Fruit fly (Drosophila melanogaster): ENCODE data around the gene Lsd-2.
A peak's percentile ranks its signal among the peaks of the same experiment; 100 is the strongest.

Lsd-2 gene

dm6 chrX:15121714-15122113 lies 45.7 kb upstream of the Lsd-2 start (continued):
- TF ChIP-seq unpg (GFP tag; optimal IDR thresholded peaks at IDR 0.05) (peak; percentile 16), CG15269 (tag; optimal IDR thresholded peaks at IDR 0.05) (peak; percentile 47), prd (optimal IDR thresholded peaks at IDR 0.05) (no peak), prd (GFP tag; IDR thresholded peaks at IDR 0.05) (peak; percentile 16; the same call in 1 of the 3 replicates), Ssrp (tag; optimal IDR thresholded peaks at IDR 0.05) (no peak), kah (GFP tag; optimal IDR thresholded peaks at IDR 0.05) (peak; percentile 3), Ptx1 (GFP tag; IDR thresholded peaks at IDR 0.05) (peak; percentile 49; the same call in 1 of the 2 replicates), Hey (tag; optimal IDR thresholded peaks at IDR 0.05) (no peak), CG3838 (GFP tag; optimal IDR thresholded peaks at IDR 0.05) (no peak), CG8924 (tag; optimal IDR thresholded peaks at IDR 0.05) (peak; percentile 52), pan (optimal IDR thresholded peaks at IDR 0.05) (no peak), pan (GFP tag; optimal IDR thresholded peaks at IDR 0.05 in 1 of 2, IDR thresholded peaks at IDR 0.05 in 1 of 2) (peak in 1 of 2 experiments; percentile 56), Hr51 (GFP tag; optimal IDR thresholded peaks at IDR 0.05) (peak in 1 of 2 experiments; percentile 73), E2f2 (GFP tag; IDR thresholded peaks at IDR 0.05) (peak; percentile 26; the same call in 1 of the 2 replicates), CG2712 (tag; optimal IDR thresholded peaks at IDR 0.05) (peak; percentile 55), CG33213 (GFP tag; optimal IDR thresholded peaks at IDR 0.05) (no peak), danr (GFP tag; IDR thresholded peaks at IDR 0.05) (no peak), CG5245 (GFP tag; optimal IDR thresholded peaks at IDR 0.05) (no peak), Oli (tag; optimal IDR thresholded peaks at IDR 0.05) (peak; percentile 45), gem (tag; optimal IDR thresholded peaks at IDR 0.05) (peak; percentile 57), phol (tag; optimal IDR thresholded peaks at IDR 0.05) (peak; percentile 47), croc (GFP tag; conservative IDR thresholded peaks at IDR 0.05) (peak; percentile 14; the same call in 1 of the 3 replicates), CG17829 (tag; optimal IDR thresholded peaks at IDR 0.05) (peak; percentile 33), dmrt99B (tag; optimal IDR thresholded peaks at IDR 0.05) (peak; percentile 76), gcm (GFP tag; optimal IDR thresholded peaks at IDR 0.05) (peak; percentile 12), CG7556 (GFP tag; optimal IDR thresholded peaks at IDR 0.05) (peak; percentile 25), fd96Cb (tag; optimal IDR thresholded peaks at IDR 0.05) (peak; percentile 17), zfh2 (GFP tag; optimal IDR thresholded peaks at IDR 0.05) (no peak), grau (tag; optimal IDR thresholded peaks at IDR 0.05) (peak; percentile 31), CG4707 (GFP tag; optimal IDR thresholded peaks at IDR 0.05) (no peak), CG14710 (tag; optimal IDR thresholded peaks at IDR 0.05) (peak; percentile 12), CG10267 (tag; optimal IDR thresholded peaks at IDR 0.05) (peak; percentile 24), Spps (tag; optimal IDR thresholded peaks at IDR 0.05) (no peak), CoRest (tag; optimal IDR thresholded peaks at IDR 0.05) (peak; percentile 15), CG5180 (GFP tag; optimal IDR thresholded peaks at IDR 0.05) (peak; percentile 54), HmgD (GFP tag; optimal IDR thresholded peaks at IDR 0.05) (no peak)

DNA sequence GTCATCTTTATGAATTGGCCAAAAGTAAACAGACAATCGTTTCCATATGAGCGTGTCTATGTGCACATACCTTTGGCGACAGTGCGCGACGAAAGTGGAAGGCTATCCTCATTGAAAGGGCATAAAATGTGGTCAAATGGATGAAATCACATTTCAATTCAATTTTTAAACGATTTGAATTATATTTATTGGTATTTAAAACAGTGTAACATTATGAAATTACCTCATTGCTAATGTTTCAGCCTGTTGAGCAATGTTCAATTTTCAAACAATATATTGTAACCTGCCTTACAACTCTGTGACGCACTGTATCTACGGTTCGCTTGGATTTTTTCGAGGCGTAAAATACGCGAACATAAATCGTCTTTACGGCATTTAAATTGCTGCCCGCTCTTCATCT lies 44.1 kb upstream of the Lsd-2 start:
- TF ChIP-seq CG10431 (GFP tag; optimal IDR thresholded peaks at IDR 0.05) = no peak
- no peak for TF ChIP-seq pb (GFP tag; optimal IDR thresholded peaks at IDR 0.05)
- 0 out of 3 replicates have a peak, but pooled peaks have one; percentile 25 for TF ChIP-seq B-H1 (GFP tag; IDR thresholded peaks at IDR 0.05)
- TF ChIP-seq bsh (GFP tag; optimal IDR thresholded peaks at IDR 0.05) = no peak
- TF ChIP-seq ind (GFP tag; optimal IDR thresholded peaks at IDR 0.05) = peak; percentile 33
- peak; percentile 9; the same call in 1 of the 2 replicates for TF ChIP-seq Ada2b (GFP tag; IDR thresholded peaks at IDR 0.05)
- TF ChIP-seq dimm (GFP tag; IDR thresholded peaks at IDR 0.05) = no peak
- no peak for TF ChIP-seq psq (GFP tag; optimal IDR thresholded peaks at IDR 0.05)
- no peak for TF ChIP-seq CG1832 (GFP tag; optimal IDR thresholded peaks at IDR 0.05)
- peak; percentile 73 for TF ChIP-seq dysf (GFP tag; IDR thresholded peaks at IDR 0.05)
- no peak for TF ChIP-seq vnd (GFP tag; IDR thresholded peaks at IDR 0.05; ENCODE audit: partially characterized antibody)
- no peak for TF ChIP-seq grn (GFP tag; optimal IDR thresholded peaks at IDR 0.05)
- TF ChIP-seq tll (GFP tag; optimal IDR thresholded peaks at IDR 0.05) = no peak
- no peak for TF ChIP-seq sqz (GFP tag; optimal IDR thresholded peaks at IDR 0.05)
- TF ChIP-seq ato (GFP tag; IDR thresholded peaks at IDR 0.05; ENCODE audit: partially characterized antibody) = no peak
- no peak for TF ChIP-seq MTF-1 (GFP tag; optimal IDR thresholded peaks at IDR 0.05; ENCODE audit: borderline replicate concordance)
